Fruit fly (Drosophila melanogaster) whole organism, embryonic: ENCODE data around the gene CG5910.
A peak's percentile ranks its signal among the peaks of the same experiment; 100 is the strongest.

ENCODE experiments used
- Adf1 ChIP-seq: fragments of 200-800 bp; sonication (Bioruptor generic); IDR thresholded peaks from 2 replicates; pipeline ENCODE4 v1.3.6; 2022; ENCODE audit warnings: missing biosample characterization, missing genetic modification characterization
- BEAF-32 ChIP-seq: fragments of 200-800 bp; sonication (Bioruptor generic); optimal IDR thresholded peaks from 3 replicates; lab custom pipeline; 2017; ENCODE audit warnings: missing biosample characterization, missing genetic modification characterization, mild to moderate bottlenecking, moderate library complexity, missing genetic modification reagents
- CG13287 ChIP-seq: fragments of 200-800 bp; sonication (Bioruptor generic); IDR thresholded peaks from 2 replicates; pipeline ENCODE4 v1.3.6; 2022; ENCODE audit warnings: missing biosample characterization, missing genetic modification characterization; ENCODE audit not compliant: partially characterized antibody
- CG14710 ChIP-seq: fragments of 200-800 bp; sonication (Bioruptor generic); optimal IDR thresholded peaks from 3 replicates; lab custom pipeline; 2019; ENCODE audit warnings: missing biosample characterization, mild to moderate bottlenecking, missing genetic modification characterization, moderate library complexity
- CG15479 ChIP-seq: fragments of 200-800 bp; sonication (Bioruptor generic); optimal IDR thresholded peaks from 3 replicates; lab custom pipeline; 2019; ENCODE audit warnings: missing biosample characterization, mild to moderate bottlenecking, missing genetic modification characterization, moderate library complexity
- CG1647 ChIP-seq: fragments of 200-800 bp; sonication (Bioruptor generic); optimal IDR thresholded peaks from 3 replicates; lab custom pipeline; 2016; ENCODE audit warnings: missing biosample characterization, missing genetic modification characterization
- CG30403 ChIP-seq: fragments of 200-800 bp; sonication (Bioruptor generic); optimal IDR thresholded peaks from 3 replicates; lab custom pipeline; 2016; ENCODE audit warnings: missing biosample characterization, missing genetic modification characterization
- CG33213 ChIP-seq: fragments of 200-800 bp; sonication (Bioruptor generic); optimal IDR thresholded peaks from 3 replicates; lab custom pipeline; 2016; ENCODE audit warnings: missing biosample characterization, missing genetic modification characterization
- CG3407 ChIP-seq: fragments of 200-800 bp; sonication (Bioruptor generic); optimal IDR thresholded peaks from 2 replicates; lab custom pipeline; 2018; ENCODE audit warnings: missing biosample characterization, mild to moderate bottlenecking, missing genetic modification characterization
- CG3838 ChIP-seq: fragments of 200-800 bp; sonication (Bioruptor generic); optimal IDR thresholded peaks from 3 replicates; lab custom pipeline; 2016; ENCODE audit warnings: missing biosample characterization, missing genetic modification characterization
- CG6654 ChIP-seq: fragments of 200-800 bp; sonication (Bioruptor generic); optimal IDR thresholded peaks from 2 replicates; lab custom pipeline; 2017; ENCODE audit warnings: missing biosample characterization, mild to moderate bottlenecking, missing genetic modification characterization
- CG7786 ChIP-seq: fragments of 200-800 bp; sonication (Bioruptor generic); optimal IDR thresholded peaks from 2 replicates; lab custom pipeline; 2016; ENCODE audit warnings: missing biosample characterization, missing genetic modification characterization
- CG7963 ChIP-seq: fragments of 200-800 bp; sonication (Bioruptor generic); IDR thresholded peaks from 3 replicates; pipeline ENCODE4 v1.3.6; 2022; ENCODE audit warnings: missing biosample characterization, missing genetic modification characterization; ENCODE audit not compliant: partially characterized antibody
- CG9797 ChIP-seq: fragments of 200-800 bp; sonication (Bioruptor generic); optimal IDR thresholded peaks from 3 replicates; lab custom pipeline; 2018; ENCODE audit warnings: missing biosample characterization, mild to moderate bottlenecking, missing genetic modification characterization
- CTCF ChIP-seq: fragments of 200-800 bp; sonication (Bioruptor generic); optimal IDR thresholded peaks from 2 replicates; lab custom pipeline; 2017; ENCODE audit warnings: missing biosample characterization, mild to moderate bottlenecking, missing genetic modification characterization, moderate library complexity
- CkIIα-i1 ChIP-seq: fragments of 200-800 bp; sonication (Bioruptor generic); IDR thresholded peaks from 2 replicates; pipeline ENCODE4 v1.3.6; 2022; ENCODE audit warnings: missing biosample characterization, missing genetic modification characterization
- CrebB ChIP-seq: fragments of 200-800 bp; sonication (Bioruptor generic); optimal IDR thresholded peaks from 3 replicates; lab custom pipeline; 2018; ENCODE audit warnings: missing biosample characterization, mild to moderate bottlenecking, missing genetic modification characterization
- Dad ChIP-seq: fragments of 200-800 bp; sonication (Bioruptor generic); optimal IDR thresholded peaks from 3 replicates; lab custom pipeline; 2016; ENCODE audit warnings: missing biosample characterization, missing genetic modification characterization
- Doc2 ChIP-seq: fragments of 200-800 bp; sonication (Bioruptor generic); IDR thresholded peaks from 2 replicates; pipeline ENCODE4 v1.3.6; 2022; ENCODE audit warnings: missing biosample characterization, missing genetic modification characterization
- Dp ChIP-seq: fragments of 200-800 bp; sonication (Bioruptor generic); optimal IDR thresholded peaks from 2 replicates; lab custom pipeline; 2018; ENCODE audit warnings: missing biosample characterization, mild to moderate bottlenecking, missing genetic modification characterization, moderate library complexity
- Drgx ChIP-seq: fragments of 200-800 bp; sonication (Bioruptor generic); IDR thresholded peaks from 2 replicates; pipeline ENCODE4 v1.3.6; 2022; ENCODE audit warnings: missing biosample characterization, missing genetic modification characterization
- E2f2 ChIP-seq: fragments of 200-800 bp; sonication (Bioruptor generic); IDR thresholded peaks from 2 replicates; pipeline ENCODE4 v1.3.6; 2022; ENCODE audit warnings: missing biosample characterization, missing genetic modification characterization
- Fer1 ChIP-seq: fragments of 200-800 bp; sonication (Bioruptor generic); optimal IDR thresholded peaks from 2 replicates; lab custom pipeline; 2017; ENCODE audit warnings: missing biosample characterization, mild to moderate bottlenecking, missing genetic modification characterization
- Jarid2 ChIP-seq: fragments of 200-800 bp; sonication (Bioruptor generic); optimal IDR thresholded peaks from 3 replicates; lab custom pipeline; 2017; ENCODE audit warnings: mild to moderate bottlenecking, missing biosample characterization, missing genetic modification reagents, missing genetic modification characterization
- Lhr ChIP-seq: fragments of 200-800 bp; sonication (Bioruptor generic); optimal IDR thresholded peaks from 3 replicates; lab custom pipeline; 2017; ENCODE audit warnings: mild to moderate bottlenecking, missing biosample characterization, missing genetic modification reagents, missing genetic modification characterization
- Med ChIP-seq: fragments of 200-800 bp; sonication (Bioruptor generic); peaks from one replicate; lab custom pipeline; 2016; ENCODE audit warnings: missing biosample characterization, missing genetic modification characterization, mild to moderate bottlenecking, inconsistent platforms, moderate library complexity
- Nf-YB ChIP-seq: fragments of 200-800 bp; sonication (Bioruptor generic); optimal IDR thresholded peaks from 3 replicates; lab custom pipeline; 2019; ENCODE audit warnings: missing biosample characterization, mild to moderate bottlenecking, missing genetic modification characterization, moderate library complexity
- Nf-YC ChIP-seq: fragments of 200-800 bp; optimal IDR thresholded peaks from 3 replicates; lab custom pipeline; 2019; ENCODE audit warnings: missing biosample characterization, mild to moderate bottlenecking, missing genetic modification characterization, moderate library complexity
- NfI ChIP-seq: fragments of 200-800 bp; sonication (Bioruptor generic); optimal IDR thresholded peaks from 3 replicates; lab custom pipeline; 2018; ENCODE audit warnings: missing biosample characterization, mild to moderate bottlenecking, missing genetic modification characterization, moderate library complexity
- Sry-δ ChIP-seq: fragments of 200-800 bp; sonication (Bioruptor generic); optimal IDR thresholded peaks from 2 replicates; lab custom pipeline; 2016; ENCODE audit warnings: missing biosample characterization, missing genetic modification characterization
- bbx ChIP-seq: fragments of 200-800 bp; sonication (Bioruptor generic); IDR thresholded peaks from 2 replicates; pipeline ENCODE4 v1.3.6; 2022; ENCODE audit warnings: missing biosample characterization, missing genetic modification characterization; ENCODE audit not compliant: partially characterized antibody
- chinmo ChIP-seq: fragments of 200-800 bp; sonication (Bioruptor generic); IDR thresholded peaks from 4 replicates; pipeline ENCODE4 v1.3.6; 2022; ENCODE audit warnings: missing biosample characterization, missing genetic modification characterization; ENCODE audit not compliant: partially characterized antibody
- ci ChIP-seq: fragments of 200-800 bp; sonication (Bioruptor generic); IDR thresholded peaks from 3 replicates; pipeline ENCODE4 v1.3.6; 2022; ENCODE audit warnings: missing biosample characterization, missing genetic modification characterization
- crp ChIP-seq, 2 experiments: fragments of 200-800 bp; sonication (Bioruptor generic); optimal IDR thresholded peaks; 2 replicates in 1 of 2; 3 replicates in 1 of 2; lab custom pipeline; 2017; ENCODE audit warnings: missing biosample characterization in 2 of 2, missing genetic modification characterization in 2 of 2, mild to moderate bottlenecking in 1 of 2, moderate library complexity in 1 of 2
- esg ChIP-seq: fragments of 200-800 bp; sonication (Bioruptor generic); conservative IDR thresholded peaks from 2 replicates; pipeline ENCODE4 v1.3.6; 2022; ENCODE audit warnings: missing biosample characterization, missing genetic modification characterization
- gfzf ChIP-seq: fragments of 200-800 bp; sonication (Bioruptor generic); optimal IDR thresholded peaks from 2 replicates; lab custom pipeline; 2016; ENCODE audit warnings: missing biosample characterization, mild to moderate bottlenecking, missing genetic modification characterization, moderate library complexity
- hbn ChIP-seq: fragments of 200-800 bp; sonication (Bioruptor generic); IDR thresholded peaks from 2 replicates; pipeline ENCODE4 v1.3.6; 2022; ENCODE audit warnings: missing biosample characterization, missing genetic modification characterization; ENCODE audit not compliant: partially characterized antibody
- hkb ChIP-seq, 2 experiments: fragments of 200-800 bp in 1 of 2; fragments of >200 bp in 1 of 2; sonication (Bioruptor generic) in 1 of 2; IDR thresholded peaks in 1 of 2; optimal IDR thresholded peaks in 1 of 2; 2 replicates each; pipeline versions ENCODE4 v1.3.6 to Lab custom; 2017 to 2022; ENCODE audit warnings: missing biosample characterization in 1 of 2, missing genetic modification characterization in 1 of 2
- jing ChIP-seq: fragments of 200-800 bp; sonication (Bioruptor generic); optimal IDR thresholded peaks from 2 replicates; lab custom pipeline; 2018; ENCODE audit warnings: missing biosample characterization, mild to moderate bottlenecking, missing genetic modification characterization
- luna ChIP-seq: fragments of 200-800 bp; sonication (Bioruptor generic); optimal IDR thresholded peaks from 2 replicates; lab custom pipeline; 2016; ENCODE audit warnings: missing biosample characterization, missing genetic modification characterization
- pzg ChIP-seq: fragments of 200-800 bp; sonication (Bioruptor generic); optimal IDR thresholded peaks from 3 replicates; lab custom pipeline; 2018; ENCODE audit warnings: missing biosample characterization, mild to moderate bottlenecking, missing genetic modification characterization, moderate library complexity
- slou ChIP-seq: fragments of 200-800 bp; sonication (Bioruptor generic); optimal IDR thresholded peaks from 3 replicates; lab custom pipeline; 2016; ENCODE audit warnings: missing biosample characterization, missing genetic modification characterization
- vnd ChIP-seq: fragments of 200-800 bp; sonication (Bioruptor generic); IDR thresholded peaks from 3 replicates; pipeline ENCODE4 v1.3.6; 2022; ENCODE audit warnings: missing biosample characterization, missing genetic modification characterization; ENCODE audit not compliant: partially characterized antibody

Gene CG5910

DNA sequence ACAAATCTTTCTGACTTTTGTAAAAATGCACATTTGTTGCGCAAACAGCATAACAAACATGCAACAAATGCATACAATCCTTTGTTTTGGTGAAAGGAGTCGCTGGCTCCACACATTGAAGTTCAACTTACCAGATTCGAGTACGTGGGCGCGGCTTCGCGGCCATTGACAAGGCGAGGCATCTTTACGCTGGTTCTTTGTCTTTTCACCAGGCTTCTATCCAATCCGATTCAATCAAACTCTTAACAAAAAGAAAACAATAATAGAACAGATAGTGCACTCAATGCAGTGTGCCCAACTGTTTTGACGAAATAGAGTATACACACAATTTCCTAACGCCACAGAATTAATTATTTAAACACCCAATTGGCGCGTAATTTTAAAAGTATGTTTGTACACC, 12.0 kb upstream of the CG5910 start, which contains the start of gene CG5262 (continued):
- TF ChIP-seq Med (GFP tag; lab: Kevin White, UChicago) = peak; percentile 9
- TF ChIP-seq CG1647 (GFP tag; lab: Kevin White, UChicago) = no peak
- no peak for TF ChIP-seq CrebB (tag; lab: Kevin White, UChicago)
- TF ChIP-seq CG7786 (GFP tag; lab: Kevin White, UChicago) = no peak
- TF ChIP-seq CG14710 = peak; percentile 31
- TF ChIP-seq hbn (GFP tag; lab: Robert Waterston, UW) = peak; percentile 15; the same call in 1 of the 2 replicates
- peak; percentile 45; the same call in 1 of the 2 replicates for TF ChIP-seq CG13287 (GFP tag; lab: Robert Waterston, UW)
- TF ChIP-seq Dad (GFP tag; lab: Kevin White, UChicago) = no peak
- TF ChIP-seq Nf-YB = peak; percentile 64
- TF ChIP-seq CTCF (GFP tag; lab: Kevin White, UChicago) = peak; percentile 31
- no peak for TF ChIP-seq vnd (GFP tag; lab: Robert Waterston, UW)
- no peak for TF ChIP-seq CG30403 (GFP tag; lab: Kevin White, UChicago)
- peak; percentile 92 for TF ChIP-seq E2f2 (GFP tag; lab: Robert Waterston, UW)
- TF ChIP-seq Fer1 (GFP tag; lab: Kevin White, UChicago) = no peak
- no peak for TF ChIP-seq CG3407 (GFP tag; lab: Kevin White, UChicago)
- no peak for TF ChIP-seq Adf1
- no peak for TF ChIP-seq hkb (optimal IDR thresholded peaks at IDR 0.05; lab: Kevin White, UChicago)
- TF ChIP-seq hkb (GFP tag; IDR thresholded peaks at IDR 0.05; lab: Robert Waterston, UW) = no peak
- TF ChIP-seq NfI (GFP tag; lab: Kevin White, UChicago) = no peak
- TF ChIP-seq CG33213 (GFP tag; lab: Kevin White, UChicago) = peak; percentile 15
- TF ChIP-seq esg (GFP tag; lab: Robert Waterston, UW) = no peak
- TF ChIP-seq CG9797 (GFP tag; lab: Kevin White, UChicago) = peak; percentile 75
- peak; percentile 39 for TF ChIP-seq BEAF-32 (GFP tag; lab: Kevin White, UChicago)
- TF ChIP-seq slou (GFP tag; lab: Kevin White, UChicago) = no peak
- TF ChIP-seq CG15479 (GFP tag; lab: Kevin White, UChicago) = peak; percentile 65
- no peak for TF ChIP-seq ci
- peak; percentile 37 for TF ChIP-seq bbx (GFP tag; lab: Robert Waterston, UW)
- no peak for TF ChIP-seq CG7963 (GFP tag; lab: Robert Waterston, UW)
- TF ChIP-seq Doc2 (GFP tag; lab: Robert Waterston, UW) = no peak
- peak in 1 of 2 experiments; percentile 69 for TF ChIP-seq crp (GFP tag; optimal IDR thresholded peaks at IDR 0.05; lab: Kevin White, UChicago)
- no peak for TF ChIP-seq Lhr (GFP tag; lab: Kevin White, UChicago)
- TF ChIP-seq CG3838 (GFP tag; lab: Kevin White, UChicago) = no peak
- peak; percentile 72 for TF ChIP-seq pzg
- no peak for TF ChIP-seq Drgx (GFP tag; lab: Robert Waterston, UW)
- TF ChIP-seq luna = no peak
- no peak for TF ChIP-seq Jarid2 (GFP tag; lab: Kevin White, UChicago)
- TF ChIP-seq Nf-YC (tag; lab: Kevin White, UChicago) = no peak
- TF ChIP-seq CG6654 (GFP tag; lab: Kevin White, UChicago) = no peak
- peak; percentile 57 for TF ChIP-seq Sry-δ
- TF ChIP-seq gfzf (GFP tag; lab: Kevin White, UChicago) = peak; percentile 91
- TF ChIP-seq CkIIα-i1 = no peak
- peak; percentile 90 for TF ChIP-seq Dp (GFP tag; lab: Kevin White, UChicago)
- TF ChIP-seq chinmo (GFP tag; lab: Robert Waterston, UW) = no peak
- TF ChIP-seq jing (GFP tag; lab: Kevin White, UChicago) = no peak
